Worm (Caenorhabditis elegans) whole organism, L4 larva: Measurements from ENCODE around the gene B0024.11.

Source experiments
- F26F4.8 ChIP-seq: fragments of 200-800 bp; sonication (Bioruptor generic); conservative IDR thresholded peaks from 2 replicates; pipeline ENCODE4 v1.3.6; 2022; ENCODE audit warnings: missing genetic modification characterization, missing compliant biosample characterization
- aha-1 ChIP-seq: fragments of 150-350 bp; peaks from one replicate; lab custom pipeline; 2014; ENCODE audit warnings: missing biosample characterization, missing genetic modification characterization
- aly-2 ChIP-seq: sonication (generic microtip); optimal IDR thresholded peaks from 2 replicates; lab custom pipeline; 2018; ENCODE audit warnings: missing biosample characterization, missing genetic modification characterization
- ceh-20 ChIP-seq: fragments of 200-800 bp; sonication (Bioruptor generic); IDR thresholded peaks from 2 replicates; pipeline ENCODE4 v1.3.6; 2022; ENCODE audit warnings: missing genetic modification reagents, missing genetic modification characterization, missing compliant biosample characterization
- ceh-28 ChIP-seq: fragments of 150-350 bp; optimal IDR thresholded peaks from 2 replicates; lab custom pipeline; 2014; ENCODE audit warnings: missing biosample characterization, missing genetic modification reagents, missing genetic modification characterization
- cey-2 ChIP-seq: sonication (generic microtip); optimal IDR thresholded peaks from 3 replicates; lab custom pipeline; 2017; ENCODE audit warnings: missing genetic modification characterization, mild to moderate bottlenecking, missing compliant biosample characterization, antibody characterized with exemption, borderline replicate concordance; ENCODE audit not compliant: insufficient read depth
- ctbp-1 ChIP-seq: fragments of 200-800 bp; sonication (Bioruptor generic); IDR thresholded peaks from 2 replicates; pipeline ENCODE4 v1.3.6; 2022; ENCODE audit warnings: missing genetic modification reagents, missing genetic modification characterization, missing compliant biosample characterization
- daf-16 ChIP-seq, 3 experiments: sonication (generic microtip); optimal IDR thresholded peaks; 2 replicates each; lab custom pipeline; 2016 to 2017; ENCODE audit warnings: missing genetic modification characterization in 3 of 3, missing genetic modification reagents in 3 of 3, mild to moderate bottlenecking in 2 of 3, missing compliant biosample characterization in 2 of 3, missing biosample characterization in 1 of 3, moderate library complexity in 1 of 3
- dmd-6 ChIP-seq: fragments of 200-800 bp; sonication (Bioruptor generic); IDR thresholded peaks from 2 replicates; pipeline ENCODE4 v1.3.6; 2022; ENCODE audit warnings: missing genetic modification reagents, missing genetic modification characterization, missing compliant biosample characterization
- dmd-8 ChIP-seq: fragments of 200-800 bp; sonication (Bioruptor generic); IDR thresholded peaks from 2 replicates; pipeline ENCODE4 v1.3.6; 2022; ENCODE audit warnings: missing genetic modification characterization, missing compliant biosample characterization
- dve-1 ChIP-seq: sonication (generic microtip); optimal IDR thresholded peaks from 2 replicates; lab custom pipeline; 2017; ENCODE audit warnings: antibody characterized with exemption, mild to moderate bottlenecking, missing genetic modification characterization, missing compliant biosample characterization; ENCODE audit not compliant: insufficient read depth
- egl-27 ChIP-seq: sonication (generic microtip); optimal IDR thresholded peaks from 3 replicates; lab custom pipeline; 2017; ENCODE audit warnings: missing biosample characterization, missing genetic modification reagents, missing genetic modification characterization
- hif-1 ChIP-seq, 2 experiments: sonication (generic microtip); optimal IDR thresholded peaks; 2 replicates each; lab custom pipeline; 2016 to 2017; ENCODE audit warnings: missing compliant biosample characterization in 2 of 2, missing genetic modification characterization in 2 of 2, missing genetic modification reagents in 2 of 2, missing genotype in 2 of 2, mild to moderate bottlenecking in 1 of 2
- hlh-11 ChIP-seq: fragments of 200-800 bp; sonication (Bioruptor generic); optimal IDR thresholded peaks from 2 replicates; lab custom pipeline; 2018; ENCODE audit warnings: mild to moderate bottlenecking, missing genetic modification characterization, missing compliant biosample characterization
- lin-1 ChIP-seq: fragments of 200-800 bp; sonication (Bioruptor generic); IDR thresholded peaks from 2 replicates; pipeline ENCODE4 v1.3.6; 2022; ENCODE audit warnings: missing genetic modification reagents, missing genetic modification characterization, missing compliant biosample characterization
- lin-15B ChIP-seq: fragments of 150-350 bp; sonication (generic microtip); optimal IDR thresholded peaks from 3 replicates; lab custom pipeline; 2014; ENCODE audit warnings: missing biosample characterization, missing genetic modification characterization
- lin-39 ChIP-seq: fragments of 150-350 bp; optimal IDR thresholded peaks from 2 replicates; lab custom pipeline; 2014; ENCODE audit warnings: missing biosample characterization, missing genetic modification reagents, missing genetic modification characterization
- madf-9 ChIP-seq: fragments of 200-800 bp; sonication (Bioruptor generic); conservative IDR thresholded peaks from 2 replicates; pipeline ENCODE4 v1.3.6; 2022; ENCODE audit warnings: missing genetic modification reagents, missing genetic modification characterization, missing compliant biosample characterization
- nhr-102 ChIP-seq: sonication (generic microtip); optimal IDR thresholded peaks from 2 replicates; lab custom pipeline; 2016; ENCODE audit warnings: mild to moderate bottlenecking, missing genetic modification characterization, moderate library complexity, missing compliant biosample characterization
- nhr-11 ChIP-seq: fragments of 150-350 bp; optimal IDR thresholded peaks from 2 replicates; lab custom pipeline; 2014; ENCODE audit warnings: missing biosample characterization, missing genetic modification characterization
- nhr-111 ChIP-seq: fragments of 200-800 bp; sonication (Bioruptor generic); optimal IDR thresholded peaks from 2 replicates; lab custom pipeline; 2018; ENCODE audit warnings: mild to moderate bottlenecking, missing genetic modification characterization, missing compliant biosample characterization
- nhr-237 ChIP-seq: sonication (generic microtip); optimal IDR thresholded peaks from 2 replicates; lab custom pipeline; 2017; ENCODE audit warnings: missing biosample characterization, missing genetic modification characterization
- nhr-25 ChIP-seq: sonication (generic microtip); optimal IDR thresholded peaks from 2 replicates; lab custom pipeline; 2017; ENCODE audit warnings: missing genetic modification characterization, mild to moderate bottlenecking, missing compliant biosample characterization, antibody characterized with exemption, moderate library complexity, borderline replicate concordance; ENCODE audit not compliant: insufficient read depth
- nhr-28 ChIP-seq: fragments of 150-350 bp; optimal IDR thresholded peaks from 2 replicates; lab custom pipeline; 2014; ENCODE audit warnings: missing biosample characterization, missing genetic modification characterization
- nhr-41 ChIP-seq: fragments of 200-800 bp; sonication (Bioruptor generic); IDR thresholded peaks from 2 replicates; pipeline ENCODE4 v1.3.6; 2022; ENCODE audit warnings: missing genetic modification reagents, missing genetic modification characterization, missing compliant biosample characterization
- nhr-6 ChIP-seq: fragments of 150-350 bp; optimal IDR thresholded peaks from 2 replicates; lab custom pipeline; 2014; ENCODE audit warnings: missing biosample characterization, missing genetic modification characterization
- nhr-76 ChIP-seq: fragments of 150-350 bp; optimal IDR thresholded peaks from 2 replicates; lab custom pipeline; 2014; ENCODE audit warnings: missing biosample characterization, missing genetic modification characterization
- nhr-77 ChIP-seq: fragments of 150-350 bp; optimal IDR thresholded peaks from 2 replicates; lab custom pipeline; 2014; ENCODE audit warnings: missing biosample characterization, missing genetic modification characterization
- pha-4 ChIP-seq, 2 experiments: fragments of 150-350 bp in 1 of 2; fragments of 200-800 bp in 1 of 2; sonication (Bioruptor generic) in 1 of 2; IDR thresholded peaks in 1 of 2; optimal IDR thresholded peaks in 1 of 2; 2 replicates each; pipeline versions ENCODE4 v1.3.6 to Lab custom; 2014 to 2022; ENCODE audit warnings: missing genetic modification characterization in 2 of 2, missing genetic modification reagents in 2 of 2, missing biosample characterization in 1 of 2, missing compliant biosample characterization in 1 of 2
- php-3 ChIP-seq: fragments of 200-800 bp; sonication (Bioruptor generic); IDR thresholded peaks from 2 replicates; pipeline ENCODE4 v1.3.6; 2022; ENCODE audit warnings: missing genetic modification reagents, missing genetic modification characterization, missing compliant biosample characterization
- pqm-1 ChIP-seq: sonication (generic microtip); optimal IDR thresholded peaks from 2 replicates; lab custom pipeline; 2017; ENCODE audit warnings: missing biosample characterization, missing genetic modification characterization
- spr-3 ChIP-seq: fragments of 200-800 bp; sonication (Bioruptor generic); optimal IDR thresholded peaks from 2 replicates; lab custom pipeline; 2018; ENCODE audit warnings: mild to moderate bottlenecking, missing genetic modification characterization, missing compliant biosample characterization
- tra-1 ChIP-seq: fragments of 200-800 bp; sonication (Bioruptor generic); IDR thresholded peaks from 2 replicates; pipeline ENCODE4 v1.3.6; 2022; ENCODE audit warnings: missing genetic modification reagents, missing genetic modification characterization, missing compliant biosample characterization
- unc-130 ChIP-seq: sonication (generic microtip); optimal IDR thresholded peaks from 2 replicates; lab custom pipeline; 2016; ENCODE audit warnings: missing genetic modification reagents, missing genetic modification characterization, missing compliant biosample characterization
- unc-62 ChIP-seq, 3 experiments: fragments of 150-350 bp in 1 of 3; sonication (generic microtip); optimal IDR thresholded peaks in 2 of 3; peaks in 1 of 3; 1 replicate in 1 of 3; 2 replicates in 2 of 3; lab custom pipeline; 2014 to 2017; ENCODE audit warnings: missing biosample characterization in 3 of 3, missing genetic modification characterization in 3 of 3, missing genetic modification reagents in 3 of 3, missing genotype in 1 of 3
- ztf-7 ChIP-seq: fragments of 150-350 bp; optimal IDR thresholded peaks from 2 replicates; lab custom pipeline; 2014; ENCODE audit warnings: missing biosample characterization, missing genetic modification characterization

Gene B0024.11

DNA sequence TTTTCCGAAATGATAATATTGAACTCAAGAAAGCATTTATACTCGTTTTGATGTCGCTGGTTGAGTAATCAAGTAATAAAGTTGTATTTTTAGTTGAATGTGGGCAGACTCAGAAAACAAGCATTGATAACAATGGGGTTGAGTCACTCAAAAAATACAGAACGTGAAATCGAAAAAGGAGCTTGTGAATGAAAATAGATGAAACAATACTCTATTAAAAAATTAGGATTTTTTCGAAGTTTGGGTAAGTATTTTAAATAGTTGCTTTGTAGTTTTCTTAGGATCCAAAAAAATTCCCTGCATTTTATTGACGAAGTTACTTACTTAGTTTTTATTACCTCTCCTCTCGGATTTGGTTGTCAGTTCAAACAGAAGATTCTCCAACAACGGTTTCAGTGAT is 35.9 kb downstream of the B0024.11 start, which contains the start of gene lys-3:
Gene lys-3 (minus strand): TSS at position 101 of the 400 bp plus-strand sequence.
- TF ChIP-seq ztf-7 (no peak), ceh-28 (tag; lab: Kevin White, UChicago) (no peak), dmd-8 (GFP tag; lab: Robert Waterston, UW) (no peak), unc-62 (GFP tag; optimal IDR thresholded peaks at IDR 0.05 in 1 of 2; lab: Kevin White, UChicago) (no peak), unc-62 (tag; optimal IDR thresholded peaks at IDR 0.05; lab: Kevin White, UChicago) (no peak), egl-27 (no peak), lin-39 (no peak), spr-3 (GFP tag; lab: Kevin White, UChicago) (no peak), madf-9 (no peak), ceh-20 (GFP tag; lab: Robert Waterston, UW) (no peak), nhr-28 (no peak), nhr-76 (tag; lab: Kevin White, UChicago) (no peak), nhr-111 (GFP tag; lab: Kevin White, UChicago) (no peak), aly-2 (tag; lab: Kevin White, UChicago) (no peak), cey-2 (tag; lab: Kevin White, UChicago) (no peak)

DNA sequence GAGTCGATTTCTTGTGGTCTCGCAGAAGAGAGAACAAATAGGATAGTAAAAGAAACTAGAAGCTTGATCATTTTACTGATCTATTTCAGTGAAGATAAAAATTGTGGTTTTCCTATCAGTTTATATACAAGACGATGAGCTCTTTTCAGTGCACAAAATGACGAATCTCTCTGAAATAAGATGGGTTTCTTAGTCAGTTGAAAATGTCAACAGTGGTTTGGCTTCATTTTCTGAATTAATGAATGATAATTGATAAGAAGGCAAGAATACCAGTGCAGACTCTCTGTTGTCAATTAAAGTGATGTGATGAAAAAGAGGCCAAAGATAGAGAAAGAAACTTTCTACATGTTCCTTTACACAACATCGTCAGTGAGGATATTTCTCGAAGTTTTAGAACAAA is 38.0 kb downstream of the B0024.11 start, which contains the start of gene lys-2:
Gene lys-2 (minus strand): TSS at position 101 of the 400 bp plus-strand sequence.
- TF ChIP-seq dve-1 (peak; percentile 39), lin-15B (tag; lab: Kevin White, UChicago) (no peak), nhr-25 (tag; lab: Kevin White, UChicago) (no peak), pqm-1 (tag; lab: Kevin White, UChicago) (peak; percentile 88), daf-16 (GFP tag; optimal IDR thresholded peaks at IDR 0.05; lab: Kevin White, UChicago) (no peak), daf-16 (tag; optimal IDR thresholded peaks at IDR 0.05; lab: Kevin White, UChicago) (peak; percentile 94), nhr-11 (tag; lab: Kevin White, UChicago) (no peak), nhr-28 (peak; percentile 82), tra-1 (GFP tag; lab: Robert Waterston, UW) (no peak), nhr-6 (tag; lab: Kevin White, UChicago) (peak; percentile 42), lin-1 (GFP tag; lab: Robert Waterston, UW) (0 out of 2 replicates have a peak, but pooled peaks have one; percentile 32), dmd-6 (GFP tag; lab: Robert Waterston, UW) (peak; percentile 80), aha-1 (tag; lab: Kevin White, UChicago) (peak; percentile 29), nhr-102 (tag; lab: Kevin White, UChicago) (no peak), F26F4.8 (GFP tag; lab: Robert Waterston, UW) (no peak)

DNA sequence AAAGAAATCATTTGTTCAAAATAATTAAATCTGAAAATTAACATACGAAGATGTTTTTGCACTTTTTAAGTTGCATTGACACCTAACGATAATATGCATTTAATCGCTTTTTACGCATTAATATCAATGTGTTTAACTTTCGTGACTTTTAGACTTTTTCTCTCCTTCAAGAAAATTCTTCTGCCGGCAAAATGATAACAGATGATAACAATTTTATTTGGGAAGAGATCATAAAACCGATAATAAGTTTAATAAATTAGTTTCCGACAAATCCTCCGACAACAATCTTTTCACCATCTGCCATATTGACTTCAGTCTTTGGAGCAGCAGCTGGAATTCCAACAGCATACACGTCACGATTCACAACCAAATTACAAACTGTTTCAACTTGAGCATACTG is 39.2 kb downstream of the B0024.11 start:
- TF ChIP-seq pqm-1 (tag; lab: Kevin White, UChicago) (peak; percentile 69), ctbp-1 (GFP tag; lab: Robert Waterston, UW) (no peak), hlh-11 (tag; lab: Kevin White, UChicago) (peak; percentile 46), nhr-28 (peak; percentile 70), hif-1 (tag; optimal IDR thresholded peaks at IDR 0.05; lab: Kevin White, UChicago) (peak in 1 of 2 experiments; percentile 18), nhr-237 (no peak), dve-1 (peak; percentile 83), dmd-6 (GFP tag; lab: Robert Waterston, UW) (peak; percentile 63), nhr-77 (tag; lab: Kevin White, UChicago) (peak; percentile 28), nhr-41 (GFP tag; lab: Robert Waterston, UW) (no peak), unc-130 (GFP tag; lab: Kevin White, UChicago) (no peak), daf-16 (GFP tag; optimal IDR thresholded peaks at IDR 0.05; lab: Kevin White, UChicago) (no peak), daf-16 (tag; optimal IDR thresholded peaks at IDR 0.05; lab: Kevin White, UChicago) (peak; percentile 88), lin-15B (tag; lab: Kevin White, UChicago) (no peak), php-3 (peak; percentile 82), pha-4 (GFP tag; IDR thresholded peaks at IDR 0.05; lab: Robert Waterston, UW) (no peak), pha-4 (tag; optimal IDR thresholded peaks at IDR 0.05; lab: Kevin White, UChicago) (no peak)
